Fruit fly (Drosophila melanogaster) whole organism: ENCODE data around the gene CG14818.
A peak's percentile ranks its signal among the peaks of the same experiment; 100 is the strongest.

Source experiments
- Dll ChIP-seq: fragments of >200 bp; optimal IDR thresholded peaks from 2 replicates; lab custom pipeline; 2017
- EcR ChIP-seq, 2 experiments: fragments of >200 bp; optimal IDR thresholded peaks; 2 replicates each; lab custom pipeline; 2017; ENCODE audit warnings: missing biosample characterization in 2 of 2, missing genetic modification characterization in 2 of 2, missing genetic modification reagents in 2 of 2
- pan ChIP-seq: fragments of >200 bp; optimal IDR thresholded peaks from 2 replicates; lab custom pipeline; 2017
- psq ChIP-seq: fragments of >200 bp; optimal IDR thresholded peaks from 2 replicates; lab custom pipeline; 2017
- usp ChIP-seq: fragments of >200 bp; optimal IDR thresholded peaks from 2 replicates; lab custom pipeline; 2017; ENCODE audit warnings: missing biosample characterization, missing genetic modification characterization, mixed read lengths

The CG14818 gene

dm6 chrX:1830396-1831218 is 49.0 kb downstream of the CG14818 start:
- TF ChIP-seq Dll (lab: Kevin White, UChicago) (no peak), psq (no peak), pan (lab: Kevin White, UChicago) (no peak), EcR (GFP tag; optimal IDR thresholded peaks at IDR 0.05; lab: Kevin White, UChicago) (peak in 1 of 2 experiments; percentile 12), usp (GFP tag; lab: Kevin White, UChicago) (no peak)
